Worm (Caenorhabditis elegans): ENCODE data around the gene rpl-9.

The rpl-9 gene

ce11 chrIII:7572781-7573400, at the start of gene rpl-9, which contains the start of gene lpd-7 (continued):
- TF ChIP-seq F10E7.11 (tag; optimal IDR thresholded peaks at IDR 0.05), result no peak

ce11 chrIII:7621355-7621754, 48.7 kb upstream of the rpl-9 start:
- peak; percentile 69 for TF ChIP-seq unc-62 (GFP tag; optimal IDR thresholded peaks at IDR 0.05)
- no peak for TF ChIP-seq madf-8 (GFP tag; conservative IDR thresholded peaks at IDR 0.05)

- TF ChIP-seq F33H1.4 (GFP tag; IDR thresholded peaks at IDR 0.05) (no peak), ceh-58 (GFP tag; IDR thresholded peaks at IDR 0.05) (0 out of 2 replicates have a peak, but pooled peaks have one; percentile 30)
These were observed 47.2 kb upstream of the rpl-9 start for ce11 chrIII:7619846-7620245.

ce11 chrIII:7618294-7618693, 45.7 kb upstream of the rpl-9 start:
- TF ChIP-seq snpc-3.4 (tag; optimal IDR thresholded peaks at IDR 0.05) (no peak), hrde-1 (tag; optimal IDR thresholded peaks at IDR 0.05; ENCODE audit: borderline replicate concordance) (no peak), atf-7 (tag; optimal IDR thresholded peaks at IDR 0.05) (no peak), snpc-1.1 (tag; optimal IDR thresholded peaks at IDR 0.05; ENCODE audit: insufficient read depth) (no peak)

- no peak for TF ChIP-seq madf-8 (GFP tag; conservative IDR thresholded peaks at IDR 0.05)
- TF ChIP-seq Y79H2A.3 (GFP tag; conservative IDR thresholded peaks at IDR 0.05), result no peak
- TF ChIP-seq lsy-27 (tag; optimal IDR thresholded peaks at IDR 0.05; ENCODE audit: borderline replicate concordance, insufficient read depth), result no peak
- no peak for TF ChIP-seq F37B4.10 (GFP tag; IDR thresholded peaks at IDR 0.05)
- TF ChIP-seq ZK185.1 (tag; optimal IDR thresholded peaks at IDR 0.05; ENCODE audit: poor library complexity, severe bottlenecking), result no peak
- no peak for TF ChIP-seq tbp1 (GFP tag; optimal IDR thresholded peaks at IDR 0.05)
- no peak for TF ChIP-seq F49E8.2 (tag; optimal IDR thresholded peaks at IDR 0.05; ENCODE audit: insufficient read depth)
- no peak for TF ChIP-seq F57C9.4 (tag; optimal IDR thresholded peaks at IDR 0.05)
- no peak for TF ChIP-seq nhr-120 (GFP tag; IDR thresholded peaks at IDR 0.05)
- no peak for TF ChIP-seq snpc-3.4 (tag; optimal IDR thresholded peaks at IDR 0.05)
- TF ChIP-seq gei-17 (GFP tag; optimal IDR thresholded peaks at IDR 0.05), result no peak
- TF ChIP-seq lin-35 (GFP tag; optimal IDR thresholded peaks at IDR 0.05), result no peak
- TF ChIP-seq unc-130 (GFP tag; optimal IDR thresholded peaks at IDR 0.05), result no peak
- TF ChIP-seq lin-54 (GFP tag; optimal IDR thresholded peaks at IDR 0.05), result no peak
- no peak for TF ChIP-seq F33H1.4 (GFP tag; IDR thresholded peaks at IDR 0.05)
- no peak for TF ChIP-seq D2030.7 (GFP tag; IDR thresholded peaks at IDR 0.05)
- TF ChIP-seq fkh-3 (tag; optimal IDR thresholded peaks at IDR 0.05), result no peak
- TF ChIP-seq bed-2 (GFP tag; IDR thresholded peaks at IDR 0.05), result no peak
- no peak for TF ChIP-seq Y67H2A.10 (GFP tag; conservative IDR thresholded peaks at IDR 0.05)
These were observed 43.6 kb upstream of the rpl-9 start, which contains the start of gene T04A6.1 for ce11 chrIII:7616228-7616627. Gene T04A6.1, plus strand, starts transcription at chrIII:7616528.

ce11 chrIII:7614530-7614929, 41.9 kb upstream of the rpl-9 start, which contains the start of gene T04A6.2:
Gene T04A6.2, plus strand, starts transcription at chrIII:7614830.
- no peak for TF ChIP-seq nfya-2 (GFP tag; IDR thresholded peaks at IDR 0.05)
- no peak for TF ChIP-seq ztf-26 (tag; optimal IDR thresholded peaks at IDR 0.05)
- TF ChIP-seq ceh-58 (GFP tag; IDR thresholded peaks at IDR 0.05), result no peak
- TF ChIP-seq lin-54 (GFP tag; optimal IDR thresholded peaks at IDR 0.05), result no peak
- no peak for TF ChIP-seq lin-35 (GFP tag; optimal IDR thresholded peaks at IDR 0.05)
- TF ChIP-seq lin-26 (GFP tag; IDR thresholded peaks at IDR 0.05), result no peak
- no peak for TF ChIP-seq somi-1 (GFP tag; optimal IDR thresholded peaks at IDR 0.05)
- no peak for TF ChIP-seq tbx-9 (tag; optimal IDR thresholded peaks at IDR 0.05; ENCODE audit: borderline replicate concordance)
- TF ChIP-seq dpff-1 (tag; optimal IDR thresholded peaks at IDR 0.05), result no peak
- TF ChIP-seq nfyb-1 (GFP tag; IDR thresholded peaks at IDR 0.05), result no peak

Measured in whole organism, young adult.